Worm (Caenorhabditis elegans) whole organism, midembryonic: ENCODE results near the gene gid-8.

ENCODE experiments used
- T22C8.4 ChIP-seq: fragments of 200-800 bp; sonication (Bioruptor generic); IDR thresholded peaks from 2 replicates; pipeline ENCODE4 v1.3.6; 2022; ENCODE audit warnings: missing genetic modification characterization, missing compliant biosample characterization
- flt-1 ChIP-seq: fragments of 200-800 bp; sonication (Bioruptor generic); IDR thresholded peaks from 2 replicates; pipeline ENCODE4 v1.3.6; 2022; ENCODE audit warnings: missing genetic modification characterization, missing compliant biosample characterization
- ref-1 ChIP-seq: fragments of 200-800 bp; sonication (Bioruptor generic); conservative IDR thresholded peaks from 2 replicates; pipeline ENCODE4 v1.3.6; 2022; ENCODE audit warnings: missing genetic modification reagents, missing genetic modification characterization, missing compliant biosample characterization

DNA sequence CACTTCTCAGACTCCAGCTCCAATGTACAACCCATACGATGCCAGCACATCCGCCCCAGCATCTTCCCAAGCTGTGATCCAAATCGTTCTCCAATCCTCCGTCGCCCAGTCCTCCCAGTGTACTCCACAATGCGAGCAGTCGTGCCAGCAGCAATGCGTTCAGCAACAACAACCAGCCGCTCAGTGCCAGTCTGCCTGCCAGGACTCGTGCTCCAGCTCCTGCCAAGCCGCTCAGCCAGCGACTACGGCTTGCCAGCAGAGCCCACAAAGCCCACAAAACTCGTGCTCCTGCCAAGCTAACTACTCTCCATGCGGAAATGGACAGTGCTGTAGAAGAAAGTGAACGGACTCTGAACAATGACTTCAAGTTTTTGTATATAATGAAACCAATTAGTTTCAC is 1.6 kb upstream of the gid-8 start:
- TF ChIP-seq ref-1 (no peak), flt-1 (no peak), T22C8.4 (GFP tag; lab: Robert Waterston, UW) (no peak)
